Worm (Caenorhabditis elegans): ENCODE measurements around the gene adh-1.

Gene adh-1

DNA sequence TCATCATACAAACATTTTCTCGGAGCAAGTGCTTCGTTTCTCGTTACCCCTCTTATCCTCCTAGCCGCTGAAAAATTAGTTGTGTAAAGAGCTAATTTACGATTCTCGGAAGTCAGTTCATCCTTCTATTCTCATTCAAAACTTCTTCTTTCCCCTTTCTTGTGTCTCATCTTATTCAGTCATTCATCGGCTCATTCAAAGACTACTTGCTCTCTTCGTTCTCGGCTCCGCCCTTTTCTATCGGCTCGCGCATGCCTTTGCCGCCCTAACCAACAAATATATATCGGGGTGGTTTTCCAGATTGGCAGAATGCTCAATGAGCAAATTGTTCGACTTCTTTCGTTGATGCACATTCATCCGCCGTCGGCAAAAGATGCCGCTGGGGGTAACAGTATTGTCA lies 27.7 kb upstream of the adh-1 start, which contains the start of gene R13H4.5:
Gene R13H4.5 (plus strand): TSS at position 301 of the 400 bp plus-strand sequence.
- TF ChIP-seq mls-2 (tag; optimal IDR thresholded peaks at IDR 0.05) (no peak), blmp-1 (tag; optimal IDR thresholded peaks at IDR 0.05) (no peak), nhr-76 (tag; optimal IDR thresholded peaks at IDR 0.05) (no peak), sem-2 (GFP tag; optimal IDR thresholded peaks at IDR 0.05) (no peak), lsy-2 (tag; optimal IDR thresholded peaks at IDR 0.05) (no peak), tbx-8 (GFP tag; optimal IDR thresholded peaks at IDR 0.05) (no peak), ztf-11 (tag; optimal IDR thresholded peaks at IDR 0.05) (no peak), nhr-2 (tag; optimal IDR thresholded peaks at IDR 0.05) (no peak), nhr-237 (tag; optimal IDR thresholded peaks at IDR 0.05) (no peak), mab-5 (tag; optimal IDR thresholded peaks at IDR 0.05) (no peak), snpc-4 (tag; optimal IDR thresholded peaks at IDR 0.05) (no peak), bed-3 (GFP tag; optimal IDR thresholded peaks at IDR 0.05) (no peak), drap-1 (GFP tag; optimal IDR thresholded peaks at IDR 0.05) (no peak)

DNA sequence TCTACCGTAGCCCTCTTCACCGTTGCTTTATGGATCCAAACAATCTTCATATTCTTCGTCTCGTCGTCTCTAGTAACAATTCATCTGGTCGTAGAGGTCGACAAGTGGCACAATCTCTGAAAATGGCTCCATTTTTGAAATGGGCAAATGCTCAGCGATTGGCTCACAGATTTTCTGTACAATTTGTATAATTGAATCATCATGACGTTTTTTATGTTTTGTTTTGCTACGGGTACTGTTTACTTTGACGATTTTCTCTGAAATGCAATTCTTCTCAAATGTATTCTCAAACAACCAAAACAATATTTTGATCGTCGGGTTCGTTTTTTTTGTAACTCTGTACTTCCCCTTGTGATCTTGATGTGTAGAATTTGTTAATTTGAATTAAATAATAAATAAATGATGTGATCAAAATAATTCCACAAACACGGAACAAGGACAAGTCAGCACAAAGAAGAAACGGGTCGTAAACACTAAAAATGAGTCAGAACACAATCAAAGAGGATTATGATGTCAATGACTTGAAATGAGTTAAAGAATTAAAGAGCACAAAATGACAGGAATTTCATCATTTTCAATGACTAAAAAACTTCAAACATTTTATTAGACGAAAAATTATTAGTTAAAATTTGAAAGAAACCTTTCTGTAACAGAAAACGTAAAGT lies 26.0 kb upstream of the adh-1 start:
- no peak for TF ChIP-seq ceh-43 (GFP tag; optimal IDR thresholded peaks at IDR 0.05)
- TF ChIP-seq pha-4 (tag; optimal IDR thresholded peaks at IDR 0.05) = no peak
- TF ChIP-seq unc-39 (tag; optimal IDR thresholded peaks at IDR 0.05) = no peak
- TF ChIP-seq drap-1 (GFP tag; optimal IDR thresholded peaks at IDR 0.05) = no peak
- no peak for TF ChIP-seq nhr-28 (tag; optimal IDR thresholded peaks at IDR 0.05)
- no peak for TF ChIP-seq flh-1 (GFP tag; optimal IDR thresholded peaks at IDR 0.05)
- no peak for TF ChIP-seq cnd-1 (tag; optimal IDR thresholded peaks at IDR 0.05)
- TF ChIP-seq ham-2 (GFP tag; optimal IDR thresholded peaks at IDR 0.05) = no peak
- no peak for TF ChIP-seq snpc-4 (tag; optimal IDR thresholded peaks at IDR 0.05)
- TF ChIP-seq mab-5 (tag; optimal IDR thresholded peaks at IDR 0.05) = no peak
- TF ChIP-seq ceh-83 (GFP tag; optimal IDR thresholded peaks at IDR 0.05) = no peak
- TF ChIP-seq unc-120 (tag; optimal IDR thresholded peaks at IDR 0.05; ENCODE audit: poor library complexity, severe bottlenecking) = no peak
- TF ChIP-seq mls-2 (tag; optimal IDR thresholded peaks at IDR 0.05) = no peak
- TF ChIP-seq elt-3 (tag; optimal IDR thresholded peaks at IDR 0.05) = no peak
- no peak for TF ChIP-seq nhr-2 (tag; optimal IDR thresholded peaks at IDR 0.05)
- TF ChIP-seq ces-1 (GFP tag; optimal IDR thresholded peaks at IDR 0.05) = no peak
- TF ChIP-seq sptf-1 (tag; optimal IDR thresholded peaks at IDR 0.05) = no peak
- TF ChIP-seq nhr-12 (tag; optimal IDR thresholded peaks at IDR 0.05) = no peak
- TF ChIP-seq zip-8 (tag; optimal IDR thresholded peaks at IDR 0.05) = no peak

DNA sequence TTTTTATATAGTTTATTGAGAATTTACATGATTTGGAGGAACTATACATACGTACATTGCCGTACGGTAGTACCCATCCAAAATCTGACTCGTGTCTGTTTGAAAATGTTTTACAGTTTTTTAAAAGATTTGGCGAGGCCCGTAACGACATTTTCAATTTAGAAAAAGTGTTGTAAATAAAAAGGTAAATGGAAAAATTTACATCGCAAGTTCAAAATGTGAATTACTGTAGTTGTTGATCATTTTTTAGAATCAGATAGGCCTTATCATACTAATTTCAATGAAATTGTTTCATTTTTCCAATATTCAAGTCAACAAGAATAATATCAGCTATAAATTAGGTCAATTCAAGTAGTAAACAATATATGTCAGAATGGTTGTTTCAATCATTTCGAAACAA lies 25.2 kb upstream of the adh-1 start, which contains the start of gene R13H4.6:
Gene R13H4.6 (plus strand): TSS at position 301 of the 400 bp plus-strand sequence.
- no peak for TF ChIP-seq nhr-76 (tag; optimal IDR thresholded peaks at IDR 0.05)

DNA sequence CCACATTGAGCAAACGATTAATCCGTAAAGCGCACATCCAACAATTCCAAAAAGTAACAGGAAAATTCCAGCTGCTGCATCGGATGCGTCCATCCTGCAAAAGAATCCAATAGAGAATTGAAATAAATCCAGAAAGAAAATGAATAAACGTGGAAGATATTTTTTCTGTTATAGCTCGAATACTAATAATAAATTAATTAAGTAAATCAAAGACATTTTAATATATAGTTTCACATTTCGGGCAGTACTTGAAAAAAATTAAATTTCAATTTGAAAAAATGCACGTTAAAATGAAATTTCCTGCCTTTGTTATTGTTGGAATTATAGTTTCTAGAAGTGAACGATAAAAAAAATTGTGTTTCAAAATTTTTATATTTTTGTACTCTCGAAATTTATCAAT lies 19.9 kb upstream of the adh-1 start, which contains the start of gene R13H4.7:
Gene R13H4.7 (minus strand): TSS at position 101 of the 400 bp plus-strand sequence.
- TF ChIP-seq mep-1 (tag; optimal IDR thresholded peaks at IDR 0.05) (no peak), unc-62 (GFP tag; optimal IDR thresholded peaks at IDR 0.05) (no peak), zip-8 (tag; optimal IDR thresholded peaks at IDR 0.05) (no peak), bed-3 (GFP tag; optimal IDR thresholded peaks at IDR 0.05) (no peak), nhr-28 (tag; optimal IDR thresholded peaks at IDR 0.05) (no peak), nhr-2 (tag; optimal IDR thresholded peaks at IDR 0.05) (no peak), unc-39 (tag; optimal IDR thresholded peaks at IDR 0.05) (no peak), lsy-2 (tag; optimal IDR thresholded peaks at IDR 0.05) (no peak), ham-2 (GFP tag; optimal IDR thresholded peaks at IDR 0.05) (no peak), nhr-237 (tag; optimal IDR thresholded peaks at IDR 0.05) (no peak), flh-1 (GFP tag; optimal IDR thresholded peaks at IDR 0.05) (no peak), lin-32 (GFP tag; optimal IDR thresholded peaks at IDR 0.05) (no peak), mab-5 (tag; optimal IDR thresholded peaks at IDR 0.05) (no peak), tbx-8 (GFP tag; optimal IDR thresholded peaks at IDR 0.05) (no peak), M03D4.4 (tag; optimal IDR thresholded peaks at IDR 0.05) (no peak)

DNA sequence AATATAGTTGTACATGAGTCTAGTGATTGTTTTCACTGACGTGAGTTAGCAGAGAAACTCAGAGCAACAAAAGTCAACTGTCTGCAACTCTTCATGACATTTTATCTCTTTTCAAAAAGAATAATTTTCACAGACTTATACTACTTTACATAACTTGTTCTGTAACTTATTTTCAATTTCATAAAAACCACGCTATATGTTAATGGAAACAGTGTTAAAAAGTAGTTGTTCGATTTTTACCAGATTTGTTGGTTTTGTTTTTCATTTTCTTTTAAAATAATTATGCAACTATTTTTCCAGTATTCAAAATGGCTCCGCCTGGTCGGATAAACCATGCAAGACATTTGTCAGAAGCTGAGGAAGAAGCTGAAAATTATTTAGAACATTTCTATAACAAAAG lies 13.0 kb upstream of the adh-1 start, which contains the start of gene sulp-4:
Gene sulp-4 (plus strand): TSS at position 301 of the 400 bp plus-strand sequence.
- TF ChIP-seq elt-1 (tag; optimal IDR thresholded peaks at IDR 0.05; ENCODE audit: borderline replicate concordance, insufficient read depth) (no peak), nhr-237 (tag; optimal IDR thresholded peaks at IDR 0.05) (no peak), elt-3 (tag; optimal IDR thresholded peaks at IDR 0.05) (no peak), tbx-8 (GFP tag; optimal IDR thresholded peaks at IDR 0.05) (no peak), ham-2 (GFP tag; optimal IDR thresholded peaks at IDR 0.05) (no peak), nhr-2 (tag; optimal IDR thresholded peaks at IDR 0.05) (no peak), blmp-1 (tag; optimal IDR thresholded peaks at IDR 0.05) (no peak), mab-5 (tag; optimal IDR thresholded peaks at IDR 0.05) (no peak), unc-120 (tag; optimal IDR thresholded peaks at IDR 0.05; ENCODE audit: poor library complexity, severe bottlenecking) (no peak), lin-13 (tag; optimal IDR thresholded peaks at IDR 0.05) (no peak), ces-1 (GFP tag; optimal IDR thresholded peaks at IDR 0.05) (no peak), sem-2 (GFP tag; optimal IDR thresholded peaks at IDR 0.05) (no peak), sptf-1 (tag; optimal IDR thresholded peaks at IDR 0.05) (no peak), flh-1 (GFP tag; optimal IDR thresholded peaks at IDR 0.05) (no peak), nhr-28 (tag; optimal IDR thresholded peaks at IDR 0.05) (no peak)

All from whole organism, mixed stage, embryonic.